Worm (Caenorhabditis elegans): ENCODE results near the gene F48B9.3.

DNA sequence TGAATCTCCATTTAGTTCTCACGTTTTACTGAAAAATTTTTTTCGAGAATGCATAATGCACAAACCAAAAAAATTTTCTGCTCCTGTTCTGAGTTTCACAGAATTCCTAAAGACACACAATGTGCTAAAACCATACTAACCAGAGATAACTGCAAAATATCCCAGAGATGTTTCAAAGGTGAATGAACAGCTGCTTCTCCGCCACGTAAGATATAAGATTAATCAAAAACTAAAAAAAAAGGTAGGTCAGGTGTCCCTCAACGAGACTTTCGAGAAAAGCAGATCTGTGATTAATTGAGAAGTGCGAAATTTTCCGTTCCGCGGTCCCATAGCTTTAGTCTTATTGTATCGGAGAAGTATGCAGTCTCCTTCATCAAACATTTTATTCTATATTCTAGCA is at the start of gene F48B9.3:
- TF ChIP-seq him-1 (tag; optimal IDR thresholded peaks at IDR 0.05) (no peak), W03F9.2 (tag; optimal IDR thresholded peaks at IDR 0.05) (no peak), dao-5 (tag; optimal IDR thresholded peaks at IDR 0.05) (no peak)

Data from whole organism, L4/young adult.